Fruit fly (Drosophila melanogaster) whole organism, embryonic: ENCODE measurements around the gene HtrA2.
A peak's percentile ranks its signal among the peaks of the same experiment; 100 is the strongest.

ENCODE experiments used
- Ada2b ChIP-seq: fragments of 200-800 bp; sonication (Bioruptor generic); IDR thresholded peaks from 2 replicates; pipeline ENCODE4 v1.3.6; 2022; ENCODE audit warnings: missing biosample characterization, missing genetic modification characterization
- Atf6 ChIP-seq: fragments of 200-800 bp; sonication (Bioruptor generic); IDR thresholded peaks from 2 replicates; pipeline ENCODE4 v1.3.6; 2022; ENCODE audit warnings: missing biosample characterization, missing genetic modification characterization
- CG10147 ChIP-seq: fragments of 200-800 bp; sonication (Bioruptor generic); optimal IDR thresholded peaks from 2 replicates; lab custom pipeline; 2019; ENCODE audit warnings: missing biosample characterization, mild to moderate bottlenecking, missing genetic modification characterization, moderate library complexity
- CG11456 ChIP-seq: fragments of 200-800 bp; sonication (Bioruptor generic); IDR thresholded peaks from 3 replicates; pipeline ENCODE4 v1.3.6; 2022; ENCODE audit warnings: missing biosample characterization, missing genetic modification characterization
- CG11504 ChIP-seq: fragments of 200-800 bp; sonication (Bioruptor generic); optimal IDR thresholded peaks from 3 replicates; lab custom pipeline; 2019; ENCODE audit warnings: missing biosample characterization, mild to moderate bottlenecking, missing genetic modification characterization, moderate library complexity
- CG13296 ChIP-seq: fragments of 200-800 bp; sonication (Bioruptor generic); optimal IDR thresholded peaks from 3 replicates; lab custom pipeline; 2018; ENCODE audit warnings: missing biosample characterization, mild to moderate bottlenecking, missing genetic modification characterization
- CG15269 ChIP-seq: fragments of 200-800 bp; sonication (Bioruptor generic); optimal IDR thresholded peaks from 2 replicates; lab custom pipeline; 2018; ENCODE audit warnings: missing biosample characterization, mild to moderate bottlenecking, missing genetic modification characterization, moderate library complexity
- CG15514 ChIP-seq: fragments of 200-800 bp; sonication (Bioruptor generic); optimal IDR thresholded peaks from 3 replicates; lab custom pipeline; 2017; ENCODE audit warnings: missing biosample characterization, missing genetic modification characterization, mild to moderate bottlenecking, moderate library complexity, missing genetic modification reagents
- CG18476 ChIP-seq: fragments of 200-800 bp; sonication (Bioruptor generic); optimal IDR thresholded peaks from 2 replicates; lab custom pipeline; 2016; ENCODE audit warnings: missing biosample characterization, mild to moderate bottlenecking, missing genetic modification characterization
- CG18599 ChIP-seq: fragments of 200-800 bp; sonication (Bioruptor generic); optimal IDR thresholded peaks from 3 replicates; lab custom pipeline; 2017; ENCODE audit warnings: missing biosample characterization, missing genetic modification characterization, mild to moderate bottlenecking, moderate library complexity, missing genetic modification reagents
- CG2120 ChIP-seq: fragments of 200-800 bp; sonication (Bioruptor generic); optimal IDR thresholded peaks from 3 replicates; lab custom pipeline; 2016; ENCODE audit warnings: missing biosample characterization, missing genetic modification characterization
- CG30403 ChIP-seq: fragments of 200-800 bp; sonication (Bioruptor generic); optimal IDR thresholded peaks from 3 replicates; lab custom pipeline; 2016; ENCODE audit warnings: missing biosample characterization, missing genetic modification characterization
- CG3281 ChIP-seq: fragments of 200-800 bp; sonication (Bioruptor generic); optimal IDR thresholded peaks from 3 replicates; lab custom pipeline; 2017; ENCODE audit warnings: missing biosample characterization, mild to moderate bottlenecking, missing genetic modification characterization
- CG33213 ChIP-seq: fragments of 200-800 bp; sonication (Bioruptor generic); optimal IDR thresholded peaks from 3 replicates; lab custom pipeline; 2016; ENCODE audit warnings: missing biosample characterization, missing genetic modification characterization
- CG4424 ChIP-seq: fragments of 200-800 bp; sonication (Bioruptor generic); optimal IDR thresholded peaks from 3 replicates; lab custom pipeline; 2016; ENCODE audit warnings: missing biosample characterization, missing genetic modification characterization
- CG4820 ChIP-seq: fragments of 200-800 bp; sonication (Bioruptor generic); optimal IDR thresholded peaks from 3 replicates; lab custom pipeline; 2016; ENCODE audit warnings: missing biosample characterization, missing genetic modification characterization
- CG7372 ChIP-seq: fragments of 200-800 bp; sonication (Bioruptor generic); IDR thresholded peaks from 2 replicates; pipeline ENCODE4 v1.3.6; 2022; ENCODE audit warnings: missing biosample characterization, missing genetic modification characterization
- CG9609 ChIP-seq: fragments of 200-800 bp; sonication (Bioruptor generic); optimal IDR thresholded peaks from 3 replicates; lab custom pipeline; 2016; ENCODE audit warnings: missing biosample characterization, missing genetic modification characterization
- CG9727 ChIP-seq: fragments of 200-800 bp; sonication (Bioruptor generic); optimal IDR thresholded peaks from 3 replicates; lab custom pipeline; 2017; ENCODE audit warnings: missing biosample characterization, mild to moderate bottlenecking, missing genetic modification characterization
- Dbx ChIP-seq: fragments of 200-800 bp; sonication (Bioruptor generic); IDR thresholded peaks from 3 replicates; pipeline ENCODE4 v1.3.6; 2022; ENCODE audit warnings: missing biosample characterization, missing genetic modification characterization
- Doc3 ChIP-seq: fragments of 200-800 bp; sonication (Bioruptor generic); IDR thresholded peaks from 3 replicates; pipeline ENCODE4 v1.3.6; 2022; ENCODE audit warnings: missing biosample characterization, missing genetic modification characterization; ENCODE audit not compliant: partially characterized antibody
- Fer1 ChIP-seq: fragments of 200-800 bp; sonication (Bioruptor generic); optimal IDR thresholded peaks from 2 replicates; lab custom pipeline; 2017; ENCODE audit warnings: missing biosample characterization, mild to moderate bottlenecking, missing genetic modification characterization
- Fer3 ChIP-seq: fragments of 200-800 bp; sonication (Bioruptor generic); optimal IDR thresholded peaks from 2 replicates; lab custom pipeline; 2018; ENCODE audit warnings: missing biosample characterization, mild to moderate bottlenecking, missing genetic modification characterization, moderate library complexity
- Hmr ChIP-seq: fragments of 200-800 bp; sonication (Bioruptor generic); optimal IDR thresholded peaks from 3 replicates; lab custom pipeline; 2017; ENCODE audit warnings: mild to moderate bottlenecking, missing biosample characterization, missing genetic modification reagents, missing genetic modification characterization
- Hr51 ChIP-seq, 2 experiments: fragments of 200-800 bp; sonication (Bioruptor generic); optimal IDR thresholded peaks; 2 replicates in 1 of 2; 3 replicates in 1 of 2; lab custom pipeline; 2016 to 2018; ENCODE audit warnings: missing biosample characterization in 2 of 2, missing genetic modification characterization in 2 of 2, mild to moderate bottlenecking in 1 of 2, moderate library complexity in 1 of 2
- Hsf ChIP-seq: fragments of 200-800 bp; sonication (Bioruptor generic); optimal IDR thresholded peaks from 3 replicates; lab custom pipeline; 2016; ENCODE audit warnings: missing biosample characterization, missing genetic modification characterization
- Meics ChIP-seq: fragments of 200-800 bp; sonication (Bioruptor generic); optimal IDR thresholded peaks from 2 replicates; lab custom pipeline; 2017; ENCODE audit warnings: missing biosample characterization, mild to moderate bottlenecking, missing genetic modification characterization
- Nf-YB ChIP-seq: fragments of 200-800 bp; sonication (Bioruptor generic); optimal IDR thresholded peaks from 3 replicates; lab custom pipeline; 2019; ENCODE audit warnings: missing biosample characterization, mild to moderate bottlenecking, missing genetic modification characterization, moderate library complexity
- Oli ChIP-seq: fragments of 200-800 bp; sonication (Bioruptor generic); optimal IDR thresholded peaks from 2 replicates; lab custom pipeline; 2018; ENCODE audit warnings: missing biosample characterization, mild to moderate bottlenecking, missing genetic modification characterization, moderate library complexity
- Sox102F ChIP-seq: fragments of 200-800 bp; sonication (Bioruptor generic); optimal IDR thresholded peaks from 2 replicates; lab custom pipeline; 2018; ENCODE audit warnings: missing biosample characterization, mild to moderate bottlenecking, missing genetic modification characterization, moderate library complexity
- Stat92E ChIP-seq, 3 experiments: fragments of >200 bp in 2 of 3; fragments of 200-800 bp in 1 of 3; sonication (Bioruptor generic) in 1 of 3; optimal IDR thresholded peaks; 2 replicates each; lab custom pipeline; 2017 to 2019; ENCODE audit warnings: missing biosample characterization in 3 of 3, missing genetic modification characterization in 3 of 3, mild to moderate bottlenecking in 1 of 3, moderate library complexity in 1 of 3
- Trl ChIP-seq, 3 experiments: fragments of >200 bp in 2 of 3; fragments of 200-800 bp in 1 of 3; sonication (Bioruptor generic) in 1 of 3; optimal IDR thresholded peaks; 2 replicates in 1 of 3; 3 replicates in 2 of 3; lab custom pipeline; 2016 to 2017; ENCODE audit warnings: missing biosample characterization in 1 of 3, missing genetic modification characterization in 1 of 3
- ap ChIP-seq: fragments of 200-800 bp; sonication (Bioruptor generic); IDR thresholded peaks from 2 replicates; pipeline ENCODE4 v1.3.6; 2022; ENCODE audit warnings: missing biosample characterization, missing genetic modification characterization
- cwo ChIP-seq: fragments of 200-800 bp; sonication (Bioruptor generic); optimal IDR thresholded peaks from 3 replicates; lab custom pipeline; 2017; ENCODE audit warnings: missing biosample characterization, missing genetic modification characterization, mild to moderate bottlenecking, moderate library complexity, missing genetic modification reagents
- danr ChIP-seq: fragments of 200-800 bp; sonication (Bioruptor generic); IDR thresholded peaks from 2 replicates; pipeline ENCODE4 v1.3.6; 2022; ENCODE audit warnings: missing biosample characterization, missing genetic modification characterization
- dmrt99B ChIP-seq: fragments of 200-800 bp; sonication (Bioruptor generic); optimal IDR thresholded peaks from 2 replicates; lab custom pipeline; 2018; ENCODE audit warnings: missing biosample characterization, mild to moderate bottlenecking, missing genetic modification characterization, moderate library complexity
- dysf ChIP-seq: fragments of 200-800 bp; sonication (Bioruptor generic); IDR thresholded peaks from 3 replicates; pipeline ENCODE4 v1.3.6; 2022; ENCODE audit warnings: missing biosample characterization, missing genetic modification characterization
- emc ChIP-seq: fragments of 200-800 bp; sonication (Bioruptor generic); optimal IDR thresholded peaks from 2 replicates; lab custom pipeline; 2016; ENCODE audit warnings: missing biosample characterization, missing genetic modification characterization
- gce ChIP-seq: fragments of 200-800 bp; sonication (Bioruptor generic); IDR thresholded peaks from 3 replicates; pipeline ENCODE4 v1.3.6; 2022; ENCODE audit warnings: missing biosample characterization, missing genetic modification characterization
- ind ChIP-seq: fragments of 200-800 bp; sonication (Bioruptor generic); optimal IDR thresholded peaks from 3 replicates; lab custom pipeline; 2016; ENCODE audit warnings: missing biosample characterization, missing genetic modification characterization
- lab ChIP-seq: fragments of 200-800 bp; sonication (Bioruptor generic); optimal IDR thresholded peaks from 3 replicates; lab custom pipeline; 2017; ENCODE audit warnings: missing biosample characterization, missing genetic modification characterization, mild to moderate bottlenecking, moderate library complexity, missing genetic modification reagents
- lola ChIP-seq, 3 experiments: fragments of >200 bp in 2 of 3; fragments of 200-800 bp in 1 of 3; sonication (Bioruptor generic) in 1 of 3; optimal IDR thresholded peaks; 2 replicates each; lab custom pipeline; 2017 to 2019; ENCODE audit warnings: missing biosample characterization in 3 of 3, missing genetic modification characterization in 3 of 3, mild to moderate bottlenecking in 1 of 3, moderate library complexity in 1 of 3
- pan ChIP-seq, 4 experiments: fragments of >200 bp in 3 of 4; fragments of 200-800 bp in 1 of 4; sonication (Bioruptor generic) in 1 of 4; optimal IDR thresholded peaks in 3 of 4; IDR thresholded peaks in 1 of 4; 2 replicates each; pipeline versions ENCODE4 v1.3.6 to Lab custom; 2017 to 2022; ENCODE audit warnings: missing biosample characterization in 2 of 4, missing genetic modification characterization in 2 of 4, mixed read lengths in 1 of 4
- pum ChIP-seq: fragments of 200-800 bp; sonication (Bioruptor generic); optimal IDR thresholded peaks from 2 replicates; lab custom pipeline; 2016; ENCODE audit warnings: missing biosample characterization, missing genetic modification characterization
- ranshi ChIP-seq: fragments of 200-800 bp; sonication (Bioruptor generic); IDR thresholded peaks from 2 replicates; pipeline ENCODE4 v1.3.6; 2022; ENCODE audit warnings: missing biosample characterization, missing genetic modification characterization
- row ChIP-seq: fragments of 200-800 bp; sonication (Bioruptor generic); IDR thresholded peaks from 3 replicates; pipeline ENCODE4 v1.3.6; 2022; ENCODE audit warnings: missing biosample characterization, missing genetic modification characterization
- salm ChIP-seq: fragments of 200-800 bp; sonication (Bioruptor generic); optimal IDR thresholded peaks from 2 replicates; lab custom pipeline; 2018; ENCODE audit warnings: missing biosample characterization, mild to moderate bottlenecking, missing genetic modification characterization

HtrA2 gene

dm6 chr3R:14542038-14542437, 30.5 kb upstream of the HtrA2 start:
- TF ChIP-seq ap (GFP tag; lab: Robert Waterston, UW) (no peak), ind (GFP tag; lab: Kevin White, UChicago) (peak; percentile 16), CG9609 (GFP tag; lab: Kevin White, UChicago) (no peak), Hr51 (GFP tag; optimal IDR thresholded peaks at IDR 0.05; lab: Kevin White, UChicago) (peak in 1 of 2 experiments; percentile 44), ranshi (GFP tag; lab: Robert Waterston, UW) (peak; percentile 34; the same call in 1 of the 2 replicates), lab (GFP tag; lab: Kevin White, UChicago) (peak; percentile 55), CG4820 (peak; percentile 4), Sox102F (GFP tag; lab: Kevin White, UChicago) (peak; percentile 37), CG11456 (no peak), Trl (optimal IDR thresholded peaks at IDR 0.05; lab: Kevin White, UChicago) (no peak), Trl (GFP tag; optimal IDR thresholded peaks at IDR 0.05; lab: Kevin White, UChicago) (no peak), CG13296 (GFP tag; lab: Kevin White, UChicago) (peak; percentile 1), Ada2b (GFP tag; lab: Robert Waterston, UW) (peak; percentile 52), Meics (GFP tag; lab: Kevin White, UChicago) (peak; percentile 45), Nf-YB (GFP tag; lab: Kevin White, UChicago) (no peak), row (peak; percentile 56; the same call in 2 of the 3 replicates), CG30403 (GFP tag; lab: Kevin White, UChicago) (peak; percentile 5), CG3281 (GFP tag; lab: Kevin White, UChicago) (peak; percentile 18), Fer3 (tag; lab: Kevin White, UChicago) (peak; percentile 40), CG18476 (GFP tag; lab: Kevin White, UChicago) (no peak), cwo (GFP tag; lab: Kevin White, UChicago) (peak; percentile 32), CG15514 (peak; percentile 5), pum (no peak), CG33213 (GFP tag; lab: Kevin White, UChicago) (no peak), CG10147 (GFP tag; lab: Kevin White, UChicago) (peak; percentile 47), Dbx (GFP tag; lab: Robert Waterston, UW) (0 out of 3 replicates have a peak, but pooled peaks have one; percentile 38), CG11504 (peak; percentile 63), danr (GFP tag; lab: Robert Waterston, UW) (no peak), Fer1 (GFP tag; lab: Kevin White, UChicago) (peak; percentile 45), CG15269 (tag; lab: Kevin White, UChicago) (peak; percentile 39), Atf6 (GFP tag; lab: Robert Waterston, UW) (0 out of 2 replicates have a peak, but pooled peaks have one; percentile 34), CG9727 (GFP tag; lab: Kevin White, UChicago) (peak; percentile 9), lola (GFP tag; optimal IDR thresholded peaks at IDR 0.05; lab: Kevin White, UChicago) (no peak), CG7372 (peak; percentile 79), dysf (GFP tag; lab: Robert Waterston, UW) (0 out of 3 replicates have a peak, but pooled peaks have one; percentile 25), CG2120 (GFP tag; lab: Kevin White, UChicago) (peak; percentile 37), Doc3 (GFP tag; lab: Robert Waterston, UW) (no peak), CG18599 (GFP tag; lab: Kevin White, UChicago) (peak; percentile 46), dmrt99B (peak; percentile 51), CG4424 (GFP tag; lab: Kevin White, UChicago) (peak; percentile 11), pan (optimal IDR thresholded peaks at IDR 0.05; lab: Kevin White, UChicago) (no peak), pan (GFP tag; optimal IDR thresholded peaks at IDR 0.05 in 1 of 2, IDR thresholded peaks at IDR 0.05 in 1 of 2) (peak in 1 of 2 experiments; percentile 38), salm (tag; lab: Kevin White, UChicago) (no peak), Hsf (GFP tag; lab: Kevin White, UChicago) (peak; percentile 12), Oli (tag; lab: Kevin White, UChicago) (peak; percentile 9), Stat92E (GFP tag; optimal IDR thresholded peaks at IDR 0.05; lab: Kevin White, UChicago) (no peak), Hmr (GFP tag; lab: Kevin White, UChicago) (peak; percentile 17), gce (0 out of 3 replicates have a peak, but pooled peaks have one; percentile 39), emc (GFP tag; lab: Kevin White, UChicago) (no peak)
